Fruit fly (Drosophila melanogaster): ENCODE results near the gene Diap1.

The Diap1 gene

DNA sequence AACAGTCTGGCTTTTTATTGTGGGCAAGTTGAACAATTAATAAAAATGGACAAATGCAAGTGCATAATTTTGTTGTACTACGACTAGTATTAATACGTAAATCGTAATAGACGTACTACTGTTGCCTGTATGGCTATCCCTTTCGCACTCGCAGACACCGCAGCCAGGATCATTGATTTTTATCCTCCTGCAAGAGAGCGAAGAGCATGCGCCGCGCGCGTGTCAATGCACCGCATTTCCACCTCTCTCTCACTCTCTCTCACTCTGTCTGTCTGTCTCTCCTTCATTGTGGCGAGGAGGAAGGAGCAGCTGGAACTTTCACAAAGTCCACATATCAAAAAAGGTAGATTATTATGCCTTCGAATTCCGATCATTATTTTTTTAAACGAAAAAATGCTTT is 3.7 kb downstream of the Diap1 start (continued):
- TF ChIP-seq Dek (tag; optimal IDR thresholded peaks at IDR 0.05) = no peak

DNA sequence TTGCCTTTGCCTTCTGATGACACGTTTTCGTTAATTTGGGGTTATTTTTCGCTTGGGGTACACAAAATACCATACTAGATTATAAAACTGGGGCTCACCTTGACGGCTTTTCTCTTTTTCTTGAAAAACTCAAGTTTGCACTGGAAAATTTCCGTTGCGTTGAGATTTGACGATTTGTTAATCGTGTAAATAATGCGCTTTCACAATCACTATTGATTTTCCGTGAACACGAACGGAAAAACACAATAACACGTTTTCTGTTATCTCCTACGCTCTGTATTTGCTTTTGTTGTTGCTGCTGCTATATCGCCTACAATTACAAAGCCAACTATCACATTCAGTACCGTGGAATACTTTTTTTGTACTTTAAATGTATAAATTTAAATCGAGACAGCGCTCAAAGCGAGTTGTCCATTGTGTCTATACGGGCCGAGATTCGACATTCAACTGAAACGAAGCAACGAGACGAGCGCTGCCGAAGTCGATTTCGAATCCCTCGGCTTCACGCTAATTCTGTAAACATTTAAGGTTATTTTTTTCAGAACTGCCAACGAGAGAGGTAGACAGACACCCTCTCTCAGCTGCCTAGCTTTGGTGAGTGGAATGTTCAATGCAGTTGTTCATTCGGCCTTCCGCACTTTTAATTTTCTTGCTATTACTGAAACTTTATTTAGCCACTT is 4.3 kb downstream of the Diap1 start:
- TF ChIP-seq CG17328 (GFP tag; IDR thresholded peaks at IDR 0.05) (peak; percentile 49; the same call in 1 of the 2 replicates), pfk (GFP tag; optimal IDR thresholded peaks at IDR 0.05) (peak; percentile 18), CG17385 (GFP tag; optimal IDR thresholded peaks at IDR 0.05) (peak; percentile 1), bbx (GFP tag; IDR thresholded peaks at IDR 0.05; ENCODE audit: partially characterized antibody) (peak; percentile 58; the same call in 1 of the 2 replicates), bigmax (GFP tag; optimal IDR thresholded peaks at IDR 0.05) (peak; percentile 94), hb (GFP tag; IDR thresholded peaks at IDR 0.05; ENCODE audit: partially characterized antibody) (no peak), CG2712 (tag; optimal IDR thresholded peaks at IDR 0.05) (peak; percentile 8), ci (GFP tag; IDR thresholded peaks at IDR 0.05) (peak; percentile 69; the same call in 1 of the 3 replicates), otp (GFP tag; IDR thresholded peaks at IDR 0.05) (peak; percentile 55; the same call in 1 of the 3 replicates), CG12155 (GFP tag; optimal IDR thresholded peaks at IDR 0.05) (peak; percentile 91), cas (GFP tag; IDR thresholded peaks at IDR 0.05) (0 out of 2 replicates have a peak, but pooled peaks have one; percentile 45), fd64A (GFP tag; optimal IDR thresholded peaks at IDR 0.05) (peak; percentile 22), CG2202 (tag; optimal IDR thresholded peaks at IDR 0.05) (no peak), pnt (GFP tag; optimal IDR thresholded peaks at IDR 0.05) (no peak), lbe (GFP tag; optimal IDR thresholded peaks at IDR 0.05) (no peak), CG34224 (GFP tag; IDR thresholded peaks at IDR 0.05; ENCODE audit: partially characterized antibody) (peak; percentile 54), MESR4 (GFP tag; optimal IDR thresholded peaks at IDR 0.05) (peak; percentile 57), ftz-f1 (GFP tag; optimal IDR thresholded peaks at IDR 0.05) (peak; percentile 75), B-H2 (GFP tag; optimal IDR thresholded peaks at IDR 0.05) (peak; percentile 76), CG11504 (tag; optimal IDR thresholded peaks at IDR 0.05) (peak; percentile 7), sug (tag; optimal IDR thresholded peaks at IDR 0.05) (peak; percentile 56), Six4 (GFP tag; optimal IDR thresholded peaks at IDR 0.05) (no peak), D19A (tag; optimal IDR thresholded peaks at IDR 0.05) (peak; percentile 48), CG9797 (GFP tag; optimal IDR thresholded peaks at IDR 0.05) (peak; percentile 19), CG12391 (tag; optimal IDR thresholded peaks at IDR 0.05) (peak; percentile 6), Nf-YC (tag; optimal IDR thresholded peaks at IDR 0.05) (peak; percentile 4), Awh (GFP tag; IDR thresholded peaks at IDR 0.05) (0 out of 2 replicates have a peak, but pooled peaks have one; percentile 8), chinmo (GFP tag; IDR thresholded peaks at IDR 0.05; ENCODE audit: partially characterized antibody) (peak; percentile 94), CG2129 (GFP tag; IDR thresholded peaks at IDR 0.05; ENCODE audit: partially characterized antibody) (no peak), Stat92E (GFP tag; optimal IDR thresholded peaks at IDR 0.05) (peak in 1 of 3 experiments; percentile 86), CoRest (tag; optimal IDR thresholded peaks at IDR 0.05) (no peak), cg (GFP tag; optimal IDR thresholded peaks at IDR 0.05) (peak; percentile 53), Hand (GFP tag; optimal IDR thresholded peaks at IDR 0.05) (peak; percentile 53), CG8290 (GFP tag; optimal IDR thresholded peaks at IDR 0.05) (no peak), CG8290 (tag; optimal IDR thresholded peaks at IDR 0.05) (peak; percentile 30 to 84), nau (GFP tag; optimal IDR thresholded peaks at IDR 0.05) (peak; percentile 52), ham (GFP tag; IDR thresholded peaks at IDR 0.05) (no peak), CG2678 (tag; optimal IDR thresholded peaks at IDR 0.05) (peak; percentile 17), zf30C (GFP tag; optimal IDR thresholded peaks at IDR 0.05) (peak; percentile 6), CG10267 (tag; optimal IDR thresholded peaks at IDR 0.05) (peak; percentile 4), CG7987 (GFP tag; optimal IDR thresholded peaks at IDR 0.05) (peak; percentile 18), oc (tag; optimal IDR thresholded peaks at IDR 0.05) (peak; percentile 81), lab (GFP tag; optimal IDR thresholded peaks at IDR 0.05) (peak; percentile 23), row (GFP tag; IDR thresholded peaks at IDR 0.05) (peak; percentile 31; the same call in 1 of the 3 replicates), Bgb (GFP tag; IDR thresholded peaks at IDR 0.05; ENCODE audit: partially characterized antibody) (0 out of 2 replicates have a peak, but pooled peaks have one; percentile 27)
